Worm (Caenorhabditis elegans) whole organism, L4 larva: ENCODE results near the gene K02D10.2.
A peak's percentile ranks its signal among the peaks of the same experiment; 100 is the strongest.

Experiments used
- D1046.2 ChIP-seq: fragments of 200-800 bp; sonication (Bioruptor generic); IDR thresholded peaks from 2 replicates; pipeline ENCODE4 v1.3.6; 2022; ENCODE audit warnings: missing genetic modification characterization, missing compliant biosample characterization
- F44E2.7 ChIP-seq: fragments of 200-800 bp; sonication (Bioruptor generic); IDR thresholded peaks from 2 replicates; pipeline ENCODE4 v2.1.2; 2022; ENCODE audit warnings: missing genetic modification characterization, missing compliant biosample characterization
- T20F7.1 ChIP-seq: fragments of 200-800 bp; sonication (Bioruptor generic); optimal IDR thresholded peaks from 2 replicates; lab custom pipeline; 2018; ENCODE audit warnings: mild to moderate bottlenecking, missing genetic modification characterization, missing compliant biosample characterization
- T26A8.4 ChIP-seq: fragments of 200-800 bp; sonication (Bioruptor generic); IDR thresholded peaks from 2 replicates; pipeline ENCODE4 v1.3.6; 2022; ENCODE audit warnings: missing genetic modification characterization, missing compliant biosample characterization
- Y105C5A.15 ChIP-seq: fragments of 200-800 bp; sonication (Bioruptor generic); IDR thresholded peaks from 2 replicates; pipeline ENCODE4 v1.3.6; 2022; ENCODE audit warnings: missing genetic modification characterization, missing compliant biosample characterization
- ZK546.5 ChIP-seq, 2 experiments: sonication (generic microtip); optimal IDR thresholded peaks; 2 replicates each; lab custom pipeline; 2017; ENCODE audit warnings: missing biosample characterization in 2 of 2, missing genetic modification characterization in 2 of 2
- aly-2 ChIP-seq: sonication (generic microtip); optimal IDR thresholded peaks from 2 replicates; lab custom pipeline; 2018; ENCODE audit warnings: missing biosample characterization, missing genetic modification characterization
- attf-4 ChIP-seq: sonication (generic microtip); optimal IDR thresholded peaks from 3 replicates; lab custom pipeline; 2017; ENCODE audit warnings: missing biosample characterization, missing genetic modification characterization
- ceh-28 ChIP-seq: fragments of 150-350 bp; optimal IDR thresholded peaks from 2 replicates; lab custom pipeline; 2014; ENCODE audit warnings: missing biosample characterization, missing genetic modification reagents, missing genetic modification characterization
- ceh-32 ChIP-seq: sonication (generic microtip); optimal IDR thresholded peaks from 2 replicates; lab custom pipeline; 2016; ENCODE audit warnings: mild to moderate bottlenecking, missing genetic modification characterization, missing compliant biosample characterization; ENCODE audit not compliant: poor library complexity
- ceh-62 ChIP-seq: sonication (generic microtip); optimal IDR thresholded peaks from 2 replicates; lab custom pipeline; 2017; ENCODE audit warnings: missing biosample characterization, missing genetic modification characterization
- ceh-82 ChIP-seq: sonication (generic microtip); optimal IDR thresholded peaks from 2 replicates; lab custom pipeline; 2017; ENCODE audit warnings: missing biosample characterization, missing genetic modification characterization
- ctbp-1 ChIP-seq: fragments of 200-800 bp; sonication (Bioruptor generic); IDR thresholded peaks from 2 replicates; pipeline ENCODE4 v1.3.6; 2022; ENCODE audit warnings: missing genetic modification reagents, missing genetic modification characterization, missing compliant biosample characterization
- daf-16 ChIP-seq, 3 experiments: sonication (generic microtip); optimal IDR thresholded peaks; 2 replicates each; lab custom pipeline; 2016 to 2017; ENCODE audit warnings: missing genetic modification characterization in 3 of 3, missing genetic modification reagents in 3 of 3, mild to moderate bottlenecking in 2 of 3, missing compliant biosample characterization in 2 of 3, missing biosample characterization in 1 of 3, moderate library complexity in 1 of 3
- dpl-1 ChIP-seq: fragments of 150-350 bp; optimal IDR thresholded peaks from 2 replicates; lab custom pipeline; 2014; ENCODE audit warnings: missing biosample characterization, missing genetic modification reagents, missing genetic modification characterization
- duxl-1 ChIP-seq: sonication (generic microtip); optimal IDR thresholded peaks from 2 replicates; lab custom pipeline; 2016; ENCODE audit warnings: mild to moderate bottlenecking, missing genetic modification characterization, moderate library complexity, missing compliant biosample characterization; ENCODE audit not compliant: poor library complexity
- egl-27 ChIP-seq: sonication (generic microtip); optimal IDR thresholded peaks from 3 replicates; lab custom pipeline; 2017; ENCODE audit warnings: missing biosample characterization, missing genetic modification reagents, missing genetic modification characterization
- hlh-11 ChIP-seq: fragments of 200-800 bp; sonication (Bioruptor generic); optimal IDR thresholded peaks from 2 replicates; lab custom pipeline; 2018; ENCODE audit warnings: mild to moderate bottlenecking, missing genetic modification characterization, missing compliant biosample characterization
- hlh-30 ChIP-seq: sonication (generic microtip); optimal IDR thresholded peaks from 2 replicates; lab custom pipeline; 2017; ENCODE audit warnings: antibody characterized with exemption, mild to moderate bottlenecking, missing genetic modification characterization, missing compliant biosample characterization; ENCODE audit not compliant: insufficient read depth
- lim-7 ChIP-seq: fragments of 200-800 bp; sonication (Bioruptor generic); IDR thresholded peaks from 2 replicates; pipeline ENCODE4 v1.3.6; 2022; ENCODE audit warnings: missing genetic modification characterization, missing compliant biosample characterization
- lin-15B ChIP-seq: fragments of 150-350 bp; sonication (generic microtip); optimal IDR thresholded peaks from 3 replicates; lab custom pipeline; 2014; ENCODE audit warnings: missing biosample characterization, missing genetic modification characterization
- lin-38 ChIP-seq: fragments of 200-800 bp; sonication (Bioruptor generic); IDR thresholded peaks from 2 replicates; pipeline ENCODE4 v1.3.6; 2022; ENCODE audit warnings: missing genetic modification reagents, missing genetic modification characterization, missing compliant biosample characterization
- lir-3 ChIP-seq: sonication (generic microtip); optimal IDR thresholded peaks from 2 replicates; lab custom pipeline; 2016; ENCODE audit warnings: mild to moderate bottlenecking, missing genetic modification characterization, missing compliant biosample characterization
- lsy-2 ChIP-seq, 2 experiments: fragments of 150-350 bp in 1 of 2; sonication (generic microtip) in 1 of 2; optimal IDR thresholded peaks; 2 replicates each; lab custom pipeline; 2014 to 2017; ENCODE audit warnings: missing biosample characterization in 2 of 2, missing genetic modification characterization in 2 of 2
- madf-5 ChIP-seq, 2 experiments: fragments of 200-800 bp; sonication (Bioruptor generic); IDR thresholded peaks; 2 replicates each; pipeline ENCODE4 v1.3.6; 2022; ENCODE audit warnings: missing compliant biosample characterization in 2 of 2, missing genetic modification characterization in 2 of 2
- mep-1 ChIP-seq: fragments of 150-350 bp; sonication (generic microtip); optimal IDR thresholded peaks from 3 replicates; lab custom pipeline; 2014; ENCODE audit warnings: missing biosample characterization, missing genetic modification characterization
- mes-2 ChIP-seq: sonication (generic microtip); optimal IDR thresholded peaks from 2 replicates; lab custom pipeline; 2016; ENCODE audit warnings: missing genotype, mild to moderate bottlenecking, missing genetic modification characterization, missing compliant biosample characterization; ENCODE audit not compliant: poor library complexity, severe bottlenecking
- nhr-10 ChIP-seq: fragments of 150-350 bp; optimal IDR thresholded peaks from 2 replicates; lab custom pipeline; 2014; ENCODE audit warnings: missing biosample characterization, missing genetic modification characterization
- nhr-11 ChIP-seq: fragments of 150-350 bp; optimal IDR thresholded peaks from 2 replicates; lab custom pipeline; 2014; ENCODE audit warnings: missing biosample characterization, missing genetic modification characterization
- nhr-237 ChIP-seq: sonication (generic microtip); optimal IDR thresholded peaks from 2 replicates; lab custom pipeline; 2017; ENCODE audit warnings: missing biosample characterization, missing genetic modification characterization
- nhr-28 ChIP-seq: fragments of 150-350 bp; optimal IDR thresholded peaks from 2 replicates; lab custom pipeline; 2014; ENCODE audit warnings: missing biosample characterization, missing genetic modification characterization
- nhr-77 ChIP-seq: fragments of 150-350 bp; optimal IDR thresholded peaks from 2 replicates; lab custom pipeline; 2014; ENCODE audit warnings: missing biosample characterization, missing genetic modification characterization
- pqm-1 ChIP-seq: sonication (generic microtip); optimal IDR thresholded peaks from 2 replicates; lab custom pipeline; 2017; ENCODE audit warnings: missing biosample characterization, missing genetic modification characterization
- sdz-12 ChIP-seq: fragments of 200-800 bp; sonication (Bioruptor generic); optimal IDR thresholded peaks from 2 replicates; lab custom pipeline; 2018; ENCODE audit warnings: mild to moderate bottlenecking, missing genetic modification characterization, missing compliant biosample characterization
- skn-1 ChIP-seq: fragments of 150-350 bp; optimal IDR thresholded peaks from 2 replicates; lab custom pipeline; 2014; ENCODE audit warnings: missing biosample characterization, missing genetic modification characterization
- spr-1 ChIP-seq: sonication (generic microtip); optimal IDR thresholded peaks from 2 replicates; lab custom pipeline; 2016; ENCODE audit warnings: mild to moderate bottlenecking, missing genetic modification characterization, missing compliant biosample characterization
- tra-1 ChIP-seq: fragments of 200-800 bp; sonication (Bioruptor generic); IDR thresholded peaks from 2 replicates; pipeline ENCODE4 v1.3.6; 2022; ENCODE audit warnings: missing genetic modification reagents, missing genetic modification characterization, missing compliant biosample characterization
- unc-62 ChIP-seq, 3 experiments: fragments of 150-350 bp in 1 of 3; sonication (generic microtip); optimal IDR thresholded peaks in 2 of 3; peaks in 1 of 3; 1 replicate in 1 of 3; 2 replicates in 2 of 3; lab custom pipeline; 2014 to 2017; ENCODE audit warnings: missing biosample characterization in 3 of 3, missing genetic modification characterization in 3 of 3, missing genetic modification reagents in 3 of 3, missing genotype in 1 of 3
- zfp-2 ChIP-seq: sonication (generic microtip); optimal IDR thresholded peaks from 2 replicates; lab custom pipeline; 2016; ENCODE audit warnings: mild to moderate bottlenecking, missing genetic modification characterization, missing compliant biosample characterization
- zfp-3 ChIP-seq: fragments of 200-800 bp; sonication (Bioruptor generic); conservative IDR thresholded peaks from 2 replicates; pipeline ENCODE4 v1.3.6; 2022; ENCODE audit warnings: missing genetic modification reagents, missing genetic modification characterization, missing compliant biosample characterization
- zip-11 ChIP-seq: fragments of 200-800 bp; sonication (Bioruptor generic); IDR thresholded peaks from 2 replicates; pipeline ENCODE4 v1.3.6; 2022; ENCODE audit warnings: missing genetic modification characterization, missing compliant biosample characterization
- zip-2 ChIP-seq: fragments of 150-350 bp; optimal IDR thresholded peaks from 2 replicates; lab custom pipeline; 2014; ENCODE audit warnings: missing biosample characterization, missing genetic modification characterization
- ztf-11 ChIP-seq: fragments of 150-350 bp; optimal IDR thresholded peaks from 2 replicates; lab custom pipeline; 2014; ENCODE audit warnings: missing biosample characterization, missing genetic modification characterization
- ztf-7 ChIP-seq: fragments of 150-350 bp; optimal IDR thresholded peaks from 2 replicates; lab custom pipeline; 2014; ENCODE audit warnings: missing biosample characterization, missing genetic modification characterization

K02D10.2 gene

DNA sequence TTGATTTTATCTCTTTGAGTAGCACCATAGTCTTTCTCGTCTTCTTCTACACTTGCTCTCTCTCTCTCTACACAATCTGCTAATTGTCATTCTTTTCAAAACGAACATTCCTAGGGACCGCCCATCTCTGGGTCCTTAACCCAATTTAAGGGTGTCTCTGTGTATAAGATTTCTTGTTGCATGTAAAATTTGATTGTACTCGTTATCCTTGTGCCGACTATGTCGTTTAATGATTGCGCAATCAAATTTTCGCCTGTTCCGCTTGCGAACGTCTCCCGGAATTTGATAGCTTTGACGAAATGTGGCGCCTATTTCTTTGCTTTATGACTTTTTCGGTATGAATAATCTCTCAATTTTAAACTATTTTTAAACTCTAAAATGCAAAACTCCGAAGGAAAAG, 40.0 kb upstream of the K02D10.2 start (continued):
- TF ChIP-seq ceh-62 (tag; lab: Kevin White, UChicago) (no peak), zip-11 (GFP tag; lab: Robert Waterston, UW) (no peak), sdz-12 (no peak), ztf-11 (tag; lab: Kevin White, UChicago) (no peak), nhr-77 (tag; lab: Kevin White, UChicago) (no peak)

ce11 chrIII:8809245-8809971, 38.3 kb upstream of the K02D10.2 start, which contains the start of gene prx-19:
Gene prx-19, minus strand, starts transcription at chrIII:8809295.
- TF ChIP-seq lin-38 (GFP tag; lab: Robert Waterston, UW) (peak; percentile 87), ceh-32 (tag; lab: Kevin White, UChicago) (no peak), zfp-2 (tag; lab: Kevin White, UChicago) (no peak), lsy-2 (tag; optimal IDR thresholded peaks at IDR 0.05; lab: Kevin White, UChicago) (peak in 1 of 2 experiments; percentile 55), hlh-11 (tag; lab: Kevin White, UChicago) (peak; percentile 8), dpl-1 (GFP tag; lab: Kevin White, UChicago) (peak; percentile 92), nhr-28 (tag; lab: Kevin White, UChicago) (peak; percentile 49), nhr-10 (no peak), hlh-30 (peak; percentile 47), daf-16 (GFP tag; optimal IDR thresholded peaks at IDR 0.05; lab: Kevin White, UChicago) (no peak), daf-16 (tag; optimal IDR thresholded peaks at IDR 0.05; lab: Kevin White, UChicago) (peak; percentile 13), duxl-1 (tag; lab: Kevin White, UChicago) (no peak), mes-2 (tag; lab: Kevin White, UChicago) (peak; percentile 48), unc-62 (GFP tag; optimal IDR thresholded peaks at IDR 0.05 in 1 of 2; lab: Kevin White, UChicago) (peak in 1 of 2 experiments; percentile 39), unc-62 (tag; optimal IDR thresholded peaks at IDR 0.05; lab: Kevin White, UChicago) (no peak)

ce11 chrIII:8807246-8807645, 36.2 kb upstream of the K02D10.2 start, which contains the start of gene F54F2.7:
Gene F54F2.7, minus strand, starts transcription at chrIII:8807346.
- TF ChIP-seq lir-3 (tag; lab: Kevin White, UChicago), result no peak
- TF ChIP-seq ZK546.5 (tag; optimal IDR thresholded peaks at IDR 0.05; lab: Kevin White, UChicago), result no peak
- no peak for TF ChIP-seq spr-1 (tag; lab: Kevin White, UChicago)
- no peak for TF ChIP-seq T20F7.1 (GFP tag; lab: Kevin White, UChicago)
- TF ChIP-seq mep-1, result no peak
- no peak for TF ChIP-seq ztf-7 (tag; lab: Kevin White, UChicago)

- TF ChIP-seq egl-27, result no peak
- no peak for TF ChIP-seq dpl-1 (GFP tag; lab: Kevin White, UChicago)
- no peak for TF ChIP-seq Y105C5A.15 (GFP tag; lab: Robert Waterston, UW)
- TF ChIP-seq nhr-11 (tag; lab: Kevin White, UChicago), result no peak
- TF ChIP-seq ceh-82 (tag; lab: Kevin White, UChicago), result no peak
- no peak for TF ChIP-seq tra-1 (GFP tag; lab: Robert Waterston, UW)
- no peak for TF ChIP-seq D1046.2
- no peak for TF ChIP-seq ceh-28
- TF ChIP-seq skn-1 (tag; lab: Kevin White, UChicago), result no peak
- TF ChIP-seq aly-2 (tag; lab: Kevin White, UChicago), result peak; percentile 33
- no peak for TF ChIP-seq zfp-3
- no peak for TF ChIP-seq lir-3 (tag; lab: Kevin White, UChicago)
- no peak for TF ChIP-seq lin-15B (tag; lab: Kevin White, UChicago)
- no peak for TF ChIP-seq zip-2 (tag; lab: Kevin White, UChicago)
- TF ChIP-seq madf-5 (GFP tag; IDR thresholded peaks at IDR 0.05; lab: Robert Waterston, UW), result 0 out of 4 replicates have a peak, but pooled peaks of 1 of the 2 experiments have one; percentile 20
- TF ChIP-seq zfp-2 (tag; lab: Kevin White, UChicago), result no peak
- TF ChIP-seq nhr-237 (tag; lab: Kevin White, UChicago), result no peak
- TF ChIP-seq T26A8.4 (GFP tag; lab: Robert Waterston, UW), result no peak
- TF ChIP-seq lim-7 (GFP tag; lab: Robert Waterston, UW), result 0 out of 2 replicates have a peak, but pooled peaks have one; percentile 47
- no peak for TF ChIP-seq pqm-1 (tag; lab: Kevin White, UChicago)
- TF ChIP-seq attf-4, result no peak
- no peak for TF ChIP-seq nhr-28 (tag; lab: Kevin White, UChicago)
- TF ChIP-seq F44E2.7 (GFP tag; lab: Robert Waterston, UW), result no peak
- no peak for TF ChIP-seq zip-11 (GFP tag; lab: Robert Waterston, UW)
- no peak for TF ChIP-seq mes-2 (tag; lab: Kevin White, UChicago)
- TF ChIP-seq ctbp-1 (GFP tag; lab: Robert Waterston, UW), result no peak
These were observed 34.8 kb upstream of the K02D10.2 start for ce11 chrIII:8805815-8806214.
